Fruit fly (Drosophila melanogaster) whole organism, embryonic: ENCODE results near the gene nerfin-2.
A peak's percentile ranks its signal among the peaks of the same experiment; 100 is the strongest.

Experiments used
- Adf1 ChIP-seq: fragments of 200-800 bp; sonication (Bioruptor generic); IDR thresholded peaks from 2 replicates; pipeline ENCODE4 v1.3.6; 2022; ENCODE audit warnings: missing biosample characterization, missing genetic modification characterization
- Atf3 ChIP-seq: fragments of 200-800 bp; sonication (Bioruptor generic); optimal IDR thresholded peaks from 3 replicates; lab custom pipeline; 2016; ENCODE audit warnings: missing biosample characterization, missing genetic modification characterization
- Atf6 ChIP-seq: fragments of 200-800 bp; sonication (Bioruptor generic); IDR thresholded peaks from 2 replicates; pipeline ENCODE4 v1.3.6; 2022; ENCODE audit warnings: missing biosample characterization, missing genetic modification characterization
- CG10274 ChIP-seq: fragments of 200-800 bp; sonication (Bioruptor generic); optimal IDR thresholded peaks from 3 replicates; lab custom pipeline; 2017; ENCODE audit warnings: missing biosample characterization, mild to moderate bottlenecking, missing genetic modification characterization
- CG11456 ChIP-seq: fragments of 200-800 bp; sonication (Bioruptor generic); IDR thresholded peaks from 3 replicates; pipeline ENCODE4 v1.3.6; 2022; ENCODE audit warnings: missing biosample characterization, missing genetic modification characterization
- CG11695 ChIP-seq: fragments of 200-800 bp; sonication (Bioruptor generic); IDR thresholded peaks from 3 replicates; pipeline ENCODE4 v1.3.6; 2022; ENCODE audit warnings: missing biosample characterization, missing genetic modification characterization
- CG11696 ChIP-seq: fragments of 200-800 bp; sonication (Bioruptor generic); IDR thresholded peaks from 2 replicates; pipeline ENCODE4 v1.3.6; 2022; ENCODE audit warnings: missing biosample characterization, missing genetic modification characterization
- CG14860 ChIP-seq: fragments of 200-800 bp; sonication (Bioruptor generic); IDR thresholded peaks from 3 replicates; pipeline ENCODE4 v1.3.6; 2022; ENCODE audit warnings: missing biosample characterization, missing genetic modification characterization; ENCODE audit not compliant: partially characterized antibody
- CG16779 ChIP-seq: fragments of 200-800 bp; sonication (Bioruptor generic); IDR thresholded peaks from 2 replicates; pipeline ENCODE4 v1.3.6; 2022; ENCODE audit warnings: missing biosample characterization, missing genetic modification characterization
- CG16863 ChIP-seq: fragments of 200-800 bp; sonication (Bioruptor generic); optimal IDR thresholded peaks from 3 replicates; lab custom pipeline; 2016; ENCODE audit warnings: missing biosample characterization, missing genetic modification characterization
- CG30020 ChIP-seq: fragments of 200-800 bp; optimal IDR thresholded peaks from 2 replicates; lab custom pipeline; 2019; ENCODE audit warnings: missing biosample characterization, mild to moderate bottlenecking, missing genetic modification characterization, moderate library complexity
- CG3847 ChIP-seq: fragments of 200-800 bp; sonication (Bioruptor generic); IDR thresholded peaks from 2 replicates; pipeline ENCODE4 v1.3.6; 2022; ENCODE audit warnings: missing biosample characterization, missing genetic modification characterization
- CG43689 ChIP-seq: fragments of 200-800 bp; sonication (Bioruptor generic); IDR thresholded peaks from 2 replicates; pipeline ENCODE4 v1.3.6; 2022; ENCODE audit warnings: missing biosample characterization, missing genetic modification characterization
- CG4617 ChIP-seq: fragments of 200-800 bp; sonication (Bioruptor generic); optimal IDR thresholded peaks from 3 replicates; lab custom pipeline; 2016; ENCODE audit warnings: missing biosample characterization, missing genetic modification characterization, borderline replicate concordance
- CG6254 ChIP-seq: fragments of 200-800 bp; sonication (Bioruptor generic); optimal IDR thresholded peaks from 3 replicates; lab custom pipeline; 2017; ENCODE audit warnings: mild to moderate bottlenecking, missing biosample characterization, missing genetic modification reagents, missing genetic modification characterization
- CG7372 ChIP-seq: fragments of 200-800 bp; sonication (Bioruptor generic); IDR thresholded peaks from 2 replicates; pipeline ENCODE4 v1.3.6; 2022; ENCODE audit warnings: missing biosample characterization, missing genetic modification characterization
- CG9727 ChIP-seq: fragments of 200-800 bp; sonication (Bioruptor generic); optimal IDR thresholded peaks from 3 replicates; lab custom pipeline; 2017; ENCODE audit warnings: missing biosample characterization, mild to moderate bottlenecking, missing genetic modification characterization
- CG9876 ChIP-seq: fragments of 200-800 bp; sonication (Bioruptor generic); optimal IDR thresholded peaks from 2 replicates; lab custom pipeline; 2016; ENCODE audit warnings: missing biosample characterization, missing genetic modification characterization
- CHES-1-like ChIP-seq: fragments of 200-800 bp; sonication (Bioruptor generic); optimal IDR thresholded peaks from 2 replicates; lab custom pipeline; 2016; ENCODE audit warnings: missing biosample characterization, missing genetic modification characterization
- E2f1 ChIP-seq: fragments of 200-800 bp; sonication (Bioruptor generic); IDR thresholded peaks from 2 replicates; pipeline ENCODE4 v1.3.6; 2022; ENCODE audit warnings: missing biosample characterization, missing genetic modification characterization
- Eip74EF ChIP-seq, 2 experiments: fragments of 200-800 bp in 1 of 2; fragments of >200 bp in 1 of 2; sonication (Bioruptor generic) in 1 of 2; optimal IDR thresholded peaks; 2 replicates each; lab custom pipeline; 2017 to 2019; ENCODE audit warnings: missing biosample characterization in 2 of 2, missing genetic modification characterization in 2 of 2, mild to moderate bottlenecking in 1 of 2, moderate library complexity in 1 of 2
- Ets97D ChIP-seq: fragments of 200-800 bp; sonication (Bioruptor generic); optimal IDR thresholded peaks from 3 replicates; lab custom pipeline; 2016; ENCODE audit warnings: missing biosample characterization, missing genetic modification characterization
- Gug ChIP-seq: fragments of 200-800 bp; sonication (Bioruptor generic); IDR thresholded peaks from 4 replicates; pipeline ENCODE4 v1.3.6; 2022; ENCODE audit warnings: missing biosample characterization, missing genetic modification characterization
- HmgD ChIP-seq: fragments of 200-800 bp; sonication (Bioruptor generic); optimal IDR thresholded peaks from 3 replicates; lab custom pipeline; 2016; ENCODE audit warnings: missing biosample characterization, missing genetic modification characterization
- HmgZ ChIP-seq: fragments of 200-800 bp; sonication (Bioruptor generic); optimal IDR thresholded peaks from 2 replicates; lab custom pipeline; 2018; ENCODE audit warnings: missing biosample characterization, mild to moderate bottlenecking, missing genetic modification characterization
- NFAT ChIP-seq: fragments of 200-800 bp; sonication (Bioruptor generic); IDR thresholded peaks from 2 replicates; pipeline ENCODE4 v1.3.6; 2022; ENCODE audit warnings: missing biosample characterization, missing genetic modification characterization
- Neu2 ChIP-seq: fragments of 200-800 bp; sonication (Bioruptor generic); optimal IDR thresholded peaks from 3 replicates; lab custom pipeline; 2016; ENCODE audit warnings: missing biosample characterization, missing genetic modification characterization, borderline replicate concordance
- Ptx1 ChIP-seq: fragments of 200-800 bp; sonication (Bioruptor generic); IDR thresholded peaks from 2 replicates; pipeline ENCODE4 v1.3.6; 2022; ENCODE audit warnings: missing biosample characterization, missing genetic modification characterization
- Rfx ChIP-seq: fragments of 200-800 bp; sonication (Bioruptor generic); IDR thresholded peaks from 2 replicates; pipeline ENCODE4 v1.3.6; 2022; ENCODE audit warnings: missing biosample characterization, missing genetic modification characterization
- Rx ChIP-seq: fragments of 200-800 bp; sonication (Bioruptor generic); IDR thresholded peaks from 2 replicates; pipeline ENCODE4 v1.3.6; 2022; ENCODE audit warnings: missing biosample characterization, missing genetic modification characterization
- Side ChIP-seq: fragments of 200-800 bp; sonication (Bioruptor generic); optimal IDR thresholded peaks from 2 replicates; lab custom pipeline; 2016; ENCODE audit warnings: missing biosample characterization, missing genetic modification characterization
- TFAM ChIP-seq: fragments of 200-800 bp; sonication (Bioruptor generic); optimal IDR thresholded peaks from 2 replicates; lab custom pipeline; 2017; ENCODE audit warnings: missing biosample characterization, missing genetic modification characterization, inconsistent platforms
- Taf1 ChIP-seq: fragments of 200-800 bp; sonication (Bioruptor generic); IDR thresholded peaks from 2 replicates; pipeline ENCODE4 v1.3.6; 2022; ENCODE audit warnings: missing biosample characterization, missing genetic modification characterization
- al ChIP-seq: fragments of 200-800 bp; sonication (Bioruptor generic); IDR thresholded peaks from 2 replicates; pipeline ENCODE4 v1.3.6; 2022; ENCODE audit warnings: missing biosample characterization, missing genetic modification characterization
- chif ChIP-seq, 2 experiments: fragments of 200-800 bp; sonication (Bioruptor generic); optimal IDR thresholded peaks; 3 replicates each; lab custom pipeline; 2016; ENCODE audit warnings: missing biosample characterization in 2 of 2, missing genetic modification characterization in 2 of 2
- crp ChIP-seq, 2 experiments: fragments of 200-800 bp; sonication (Bioruptor generic); optimal IDR thresholded peaks; 2 replicates in 1 of 2; 3 replicates in 1 of 2; lab custom pipeline; 2017; ENCODE audit warnings: missing biosample characterization in 2 of 2, missing genetic modification characterization in 2 of 2, mild to moderate bottlenecking in 1 of 2, moderate library complexity in 1 of 2
- dan ChIP-seq: fragments of 200-800 bp; sonication (Bioruptor generic); IDR thresholded peaks from 2 replicates; pipeline ENCODE4 v1.3.6; 2022; ENCODE audit warnings: missing biosample characterization, missing genetic modification characterization
- dysf ChIP-seq: fragments of 200-800 bp; sonication (Bioruptor generic); IDR thresholded peaks from 3 replicates; pipeline ENCODE4 v1.3.6; 2022; ENCODE audit warnings: missing biosample characterization, missing genetic modification characterization
- en ChIP-seq: fragments of 200-800 bp; sonication (Bioruptor generic); optimal IDR thresholded peaks from 2 replicates; lab custom pipeline; 2016; ENCODE audit warnings: missing biosample characterization, missing genetic modification characterization
- gro ChIP-seq: fragments of 200-800 bp; sonication (Bioruptor generic); optimal IDR thresholded peaks from 2 replicates; lab custom pipeline; 2016; ENCODE audit warnings: missing biosample characterization, missing genetic modification characterization
- ham ChIP-seq: fragments of 200-800 bp; sonication (Bioruptor generic); IDR thresholded peaks from 2 replicates; pipeline ENCODE4 v1.3.6; 2022; ENCODE audit warnings: missing biosample characterization, missing genetic modification characterization
- hbn ChIP-seq: fragments of 200-800 bp; sonication (Bioruptor generic); IDR thresholded peaks from 2 replicates; pipeline ENCODE4 v1.3.6; 2022; ENCODE audit warnings: missing biosample characterization, missing genetic modification characterization; ENCODE audit not compliant: partially characterized antibody
- insv ChIP-seq, 2 experiments: fragments of 200-800 bp; sonication (Bioruptor generic); optimal IDR thresholded peaks; 3 replicates each; lab custom pipeline; 2016 to 2018; ENCODE audit warnings: missing biosample characterization in 2 of 2, missing genetic modification characterization in 2 of 2
- lbe ChIP-seq: fragments of 200-800 bp; sonication (Bioruptor generic); optimal IDR thresholded peaks from 2 replicates; lab custom pipeline; 2016; ENCODE audit warnings: missing biosample characterization, mild to moderate bottlenecking, missing genetic modification characterization
- oc ChIP-seq: fragments of 200-800 bp; sonication (Bioruptor generic); optimal IDR thresholded peaks from 2 replicates; lab custom pipeline; 2018; ENCODE audit warnings: missing biosample characterization, mild to moderate bottlenecking, missing genetic modification characterization, moderate library complexity
- phol ChIP-seq: fragments of 200-800 bp; sonication (Bioruptor generic); optimal IDR thresholded peaks from 3 replicates; lab custom pipeline; 2018; ENCODE audit warnings: missing biosample characterization, mild to moderate bottlenecking, missing genetic modification characterization, moderate library complexity
- rib ChIP-seq: fragments of 200-800 bp; sonication (Bioruptor generic); IDR thresholded peaks from 2 replicates; pipeline ENCODE4 v1.3.6; 2022; ENCODE audit warnings: missing biosample characterization, missing genetic modification characterization
- salm ChIP-seq: fragments of 200-800 bp; sonication (Bioruptor generic); optimal IDR thresholded peaks from 2 replicates; lab custom pipeline; 2018; ENCODE audit warnings: missing biosample characterization, mild to moderate bottlenecking, missing genetic modification characterization
- sisA ChIP-seq: fragments of 200-800 bp; sonication (Bioruptor generic); IDR thresholded peaks from 2 replicates; pipeline ENCODE4 v1.3.6; 2022; ENCODE audit warnings: missing biosample characterization, missing genetic modification characterization
- tin ChIP-seq: fragments of 200-800 bp; sonication (Bioruptor generic); optimal IDR thresholded peaks from 3 replicates; lab custom pipeline; 2016; ENCODE audit warnings: missing biosample characterization, missing genetic modification characterization
- wdn ChIP-seq: fragments of 200-800 bp; sonication (Bioruptor generic); IDR thresholded peaks from 2 replicates; pipeline ENCODE4 v1.3.6; 2022; ENCODE audit warnings: missing biosample characterization, missing genetic modification characterization

The nerfin-2 gene

DNA sequence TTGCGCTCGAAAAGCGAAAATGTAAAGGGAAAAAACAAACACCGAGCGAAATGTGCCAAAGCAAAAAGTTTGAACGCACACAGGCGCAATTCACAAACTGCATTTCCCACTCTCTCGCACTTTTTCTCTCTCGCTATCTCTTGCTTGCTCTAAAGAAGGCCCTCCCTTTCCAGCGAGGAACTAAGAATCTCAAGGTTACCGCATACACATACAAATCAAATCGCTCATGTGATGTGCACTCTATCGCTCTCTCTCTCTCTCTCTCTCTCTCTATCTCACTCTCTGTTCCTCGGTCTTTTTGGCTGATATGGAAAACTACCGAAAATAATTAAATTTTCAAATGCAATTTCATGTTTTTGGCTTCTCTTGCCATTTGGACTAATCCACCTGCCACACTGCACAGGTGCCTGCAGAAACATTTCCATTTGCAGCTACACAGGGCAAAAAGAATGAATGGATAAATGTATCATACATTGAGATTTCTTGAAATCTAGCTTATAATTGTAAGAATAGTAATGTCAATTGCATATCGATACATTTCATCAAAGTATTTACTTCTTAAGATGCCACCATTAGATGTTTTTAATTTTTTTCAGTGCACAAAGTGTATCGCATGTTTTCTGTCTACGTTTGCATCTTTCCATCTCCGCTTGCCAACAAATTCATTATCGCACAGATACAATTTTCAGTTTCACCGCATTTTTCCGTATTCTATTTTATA lies 8.5 kb downstream of the nerfin-2 start:
- TF ChIP-seq CG7372 (GFP tag; lab: Robert Waterston, UW) = no peak
- no peak for TF ChIP-seq wdn (GFP tag; lab: Robert Waterston, UW)
- TF ChIP-seq CG4617 (GFP tag; lab: Kevin White, UChicago) = no peak
- TF ChIP-seq Rx (GFP tag; lab: Robert Waterston, UW) = peak; percentile 14; the same call in 1 of the 2 replicates
- no peak for TF ChIP-seq Ets97D
- TF ChIP-seq phol (tag; lab: Kevin White, UChicago) = peak; percentile 42
- TF ChIP-seq oc (tag; lab: Kevin White, UChicago) = no peak
- TF ChIP-seq CG11695 (GFP tag; lab: Robert Waterston, UW) = 0 out of 3 replicates have a peak, but pooled peaks have one; percentile 35
- no peak for TF ChIP-seq HmgD (GFP tag; lab: Kevin White, UChicago)
- TF ChIP-seq sisA = peak; percentile 58
- TF ChIP-seq CHES-1-like (GFP tag; lab: Kevin White, UChicago) = no peak
- TF ChIP-seq insv (GFP tag; optimal IDR thresholded peaks at IDR 0.05; lab: Kevin White, UChicago) = no peak
- TF ChIP-seq CG16863 (GFP tag; lab: Kevin White, UChicago) = peak; percentile 2
- no peak for TF ChIP-seq CG10274 (GFP tag; lab: Kevin White, UChicago)
- TF ChIP-seq CG11456 = no peak
- TF ChIP-seq hbn (GFP tag; lab: Robert Waterston, UW) = no peak
- TF ChIP-seq Ptx1 (GFP tag; lab: Robert Waterston, UW) = peak; percentile 55
- TF ChIP-seq dan (GFP tag; lab: Robert Waterston, UW) = no peak
- peak in 1 of 2 experiments; percentile 9 for TF ChIP-seq Eip74EF (GFP tag; optimal IDR thresholded peaks at IDR 0.05; lab: Kevin White, UChicago)
- TF ChIP-seq CG30020 (tag; lab: Kevin White, UChicago) = no peak
- 0 out of 2 replicates have a peak, but pooled peaks have one; percentile 6 for TF ChIP-seq CG43689 (GFP tag; lab: Robert Waterston, UW)
- TF ChIP-seq CG14860 (GFP tag; lab: Robert Waterston, UW) = no peak
- TF ChIP-seq CG11696 = peak; percentile 43; the same call in 1 of the 2 replicates
- no peak for TF ChIP-seq Rfx (GFP tag; lab: Robert Waterston, UW)
- no peak for TF ChIP-seq salm
- TF ChIP-seq HmgZ (tag; lab: Kevin White, UChicago) = no peak
- TF ChIP-seq E2f1 (GFP tag; lab: Robert Waterston, UW) = no peak
- TF ChIP-seq CG9727 = peak; percentile 35
- peak; percentile 2 for TF ChIP-seq en (GFP tag; lab: Kevin White, UChicago)
- TF ChIP-seq Neu2 (GFP tag; lab: Kevin White, UChicago) = peak; percentile 3
- TF ChIP-seq ham = no peak
- TF ChIP-seq CG6254 = no peak
- no peak for TF ChIP-seq Atf3 (GFP tag; lab: Kevin White, UChicago)
- no peak for TF ChIP-seq Adf1 (GFP tag; lab: Robert Waterston, UW)
- TF ChIP-seq tin (GFP tag; lab: Kevin White, UChicago) = peak; percentile 28
- TF ChIP-seq lbe (GFP tag; lab: Kevin White, UChicago) = no peak
- no peak for TF ChIP-seq TFAM (GFP tag; lab: Kevin White, UChicago)
- no peak for TF ChIP-seq Side (GFP tag; lab: Kevin White, UChicago)
- TF ChIP-seq crp (GFP tag; optimal IDR thresholded peaks at IDR 0.05; lab: Kevin White, UChicago) = no peak
- peak; percentile 35; the same call in 1 of the 3 replicates for TF ChIP-seq dysf (GFP tag; lab: Robert Waterston, UW)
- no peak for TF ChIP-seq al (GFP tag; lab: Robert Waterston, UW)
- TF ChIP-seq Atf6 (GFP tag; lab: Robert Waterston, UW) = no peak
- TF ChIP-seq CG9876 (GFP tag; lab: Kevin White, UChicago) = no peak
- no peak for TF ChIP-seq rib (GFP tag; lab: Robert Waterston, UW)
- no peak for TF ChIP-seq Taf1 (GFP tag; lab: Robert Waterston, UW)
- no peak; the same call in 3 of the 4 replicates for TF ChIP-seq Gug (GFP tag; lab: Robert Waterston, UW)
- peak; percentile 10 to 58 for TF ChIP-seq chif (GFP tag; optimal IDR thresholded peaks at IDR 0.05; lab: Kevin White, UChicago)
- no peak for TF ChIP-seq gro (GFP tag; lab: Kevin White, UChicago)
- TF ChIP-seq NFAT (GFP tag; lab: Robert Waterston, UW) = no peak
- no peak for TF ChIP-seq CG3847 (GFP tag; lab: Robert Waterston, UW)
- TF ChIP-seq CG16779 (GFP tag; lab: Robert Waterston, UW) = no peak
